Fruit fly (Drosophila melanogaster): ENCODE results near the gene CG1943.
A peak's percentile ranks its signal among the peaks of the same experiment; 100 is the strongest.

Gene CG1943

DNA sequence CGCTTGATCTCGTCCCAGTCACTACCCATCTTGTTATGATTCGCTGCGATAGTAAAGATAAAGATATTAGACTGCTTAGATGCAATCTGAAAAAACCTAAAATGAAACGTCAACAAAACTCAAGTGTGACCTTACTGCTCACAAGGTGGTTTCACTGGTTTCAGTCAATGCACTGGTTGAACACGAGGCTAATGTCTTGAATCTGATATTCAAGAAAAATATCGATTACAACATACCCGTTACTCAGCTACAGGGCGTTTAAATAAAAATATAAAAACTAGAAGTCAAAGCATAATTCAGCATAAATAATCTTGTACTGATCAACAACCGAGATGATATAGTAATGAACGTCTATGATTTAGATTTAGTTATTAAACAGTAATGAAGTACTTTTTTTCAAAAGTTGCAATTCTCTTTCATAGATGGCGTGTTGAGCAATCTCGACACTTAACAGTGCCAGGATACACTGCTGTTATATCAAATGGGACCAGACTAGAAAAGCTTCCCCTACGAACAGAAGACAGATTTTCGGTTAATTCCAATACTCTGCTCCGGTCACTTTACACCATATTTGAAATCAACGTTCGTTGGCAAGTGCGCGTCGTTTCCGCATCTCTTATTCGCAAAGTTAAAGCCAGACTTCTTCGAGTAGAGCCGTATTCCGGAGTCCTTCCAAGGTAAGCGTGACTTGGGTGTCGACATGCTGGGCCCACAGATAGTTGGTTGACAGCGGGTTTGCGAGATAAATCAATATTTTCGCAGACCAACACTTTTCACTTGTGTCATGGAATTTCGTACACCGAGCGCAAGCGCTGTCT, at the start of gene CG1943, which contains the start of gene Ufl1:
Gene CG1943 (plus strand): TSS at position 563 of the 818 bp plus-strand sequence.
Gene Ufl1 (minus strand): TSS at position 156 of the 818 bp plus-strand sequence.
- peak; percentile 38 for TF ChIP-seq Sp1 (GFP tag; optimal IDR thresholded peaks at IDR 0.05)
- TF ChIP-seq sv (GFP tag; optimal IDR thresholded peaks at IDR 0.05) = no peak
- peak in 1 of 2 experiments; percentile 13 for TF ChIP-seq foxo (GFP tag; optimal IDR thresholded peaks at IDR 0.05)
- TF ChIP-seq Dif (GFP tag; optimal IDR thresholded peaks at IDR 0.05; ENCODE audit: partially characterized antibody) = peak; percentile 40
- TF ChIP-seq N (GFP tag; optimal IDR thresholded peaks at IDR 0.05) = no peak
- TF ChIP-seq ey (GFP tag; optimal IDR thresholded peaks at IDR 0.05) = no peak
- TF ChIP-seq brk (GFP tag; optimal IDR thresholded peaks at IDR 0.05) = peak; percentile 68
- TF ChIP-seq jim (GFP tag; optimal IDR thresholded peaks at IDR 0.05) = no peak
- no peak for TF ChIP-seq HLH106 (tag; optimal IDR thresholded peaks at IDR 0.05)
- TF ChIP-seq Abd-B (GFP tag; optimal IDR thresholded peaks at IDR 0.05) = no peak
- TF ChIP-seq rgr (GFP tag; optimal IDR thresholded peaks at IDR 0.05) = peak; percentile 20
- TF ChIP-seq OdsH (GFP tag; optimal IDR thresholded peaks at IDR 0.05) = no peak
- TF ChIP-seq Dfd (GFP tag; optimal IDR thresholded peaks at IDR 0.05) = no peak
- no peak for TF ChIP-seq fru (GFP tag; optimal IDR thresholded peaks at IDR 0.05)
- no peak for TF ChIP-seq Rel (GFP tag; optimal IDR thresholded peaks at IDR 0.05)
- peak; percentile 8 for TF ChIP-seq Rel (tag; optimal IDR thresholded peaks at IDR 0.05)
- peak; percentile 24 for TF ChIP-seq Hnf4 (GFP tag; optimal IDR thresholded peaks at IDR 0.05)
- peak; percentile 14 for TF ChIP-seq sage (GFP tag; optimal IDR thresholded peaks at IDR 0.05)
- TF ChIP-seq usp (GFP tag; optimal IDR thresholded peaks at IDR 0.05) = no peak
- peak; percentile 3 for TF ChIP-seq br (GFP tag; optimal IDR thresholded peaks at IDR 0.05)
- no peak for TF ChIP-seq Hr78 (GFP tag; optimal IDR thresholded peaks at IDR 0.05)
- peak; percentile 77 for TF ChIP-seq tai (GFP tag; optimal IDR thresholded peaks at IDR 0.05)
- TF ChIP-seq Mio (GFP tag; optimal IDR thresholded peaks at IDR 0.05) = no peak
- TF ChIP-seq dmrt93B (GFP tag; optimal IDR thresholded peaks at IDR 0.05) = no peak
- no peak for TF ChIP-seq lola (GFP tag; optimal IDR thresholded peaks at IDR 0.05)
- no peak for TF ChIP-seq Hr83 (GFP tag; optimal IDR thresholded peaks at IDR 0.05; ENCODE audit: poor library complexity, severe bottlenecking)
- TF ChIP-seq CrebA (GFP tag; optimal IDR thresholded peaks at IDR 0.05; ENCODE audit: borderline replicate concordance) = no peak
- no peak for TF ChIP-seq dl (GFP tag; optimal IDR thresholded peaks at IDR 0.05; ENCODE audit: insufficient read depth in 1 of 2, partially characterized antibody in 2 of 2)
- TF ChIP-seq dsf (GFP tag; optimal IDR thresholded peaks at IDR 0.05; ENCODE audit: borderline replicate concordance) = no peak
- peak; percentile 33 for TF ChIP-seq Jra (GFP tag; optimal IDR thresholded peaks at IDR 0.05)
- no peak for TF ChIP-seq GATAd (GFP tag; optimal IDR thresholded peaks at IDR 0.05)
- no peak for TF ChIP-seq pan (optimal IDR thresholded peaks at IDR 0.05)
- no peak for TF ChIP-seq CG9705 (GFP tag; optimal IDR thresholded peaks at IDR 0.05)
- peak; percentile 12 for TF ChIP-seq h (GFP tag; optimal IDR thresholded peaks at IDR 0.05)
- no peak for TF ChIP-seq Vsx2 (GFP tag; optimal IDR thresholded peaks at IDR 0.05; ENCODE audit: partially characterized antibody)
- no peak for TF ChIP-seq CG32264 (GFP tag; optimal IDR thresholded peaks at IDR 0.05)
- TF ChIP-seq woc (GFP tag; optimal IDR thresholded peaks at IDR 0.05) = peak; percentile 35
- TF ChIP-seq psq (GFP tag; optimal IDR thresholded peaks at IDR 0.05) = no peak
- TF ChIP-seq Myc (optimal IDR thresholded peaks at IDR 0.05) = peak; percentile 49

DNA sequence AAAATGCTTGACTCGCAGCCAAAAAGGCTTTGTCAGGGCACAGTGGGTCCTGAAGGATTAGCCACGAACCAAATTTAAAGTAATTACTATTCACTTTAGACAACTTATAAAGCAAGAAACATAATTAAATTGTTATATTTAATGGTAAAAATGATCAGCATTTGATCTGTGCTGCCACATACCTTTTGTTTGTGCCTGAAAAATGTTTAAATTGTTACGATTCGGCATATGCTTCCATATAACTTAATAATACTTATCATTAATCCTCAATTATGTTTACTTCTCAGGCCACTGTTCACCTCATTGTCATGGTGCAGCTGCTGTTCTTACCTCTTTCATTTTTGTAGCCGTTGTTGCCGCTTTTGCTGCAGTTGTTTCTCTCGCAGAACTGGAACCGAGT, 49.4 kb upstream of the CG1943 start:
- TF ChIP-seq HLH106 (tag; optimal IDR thresholded peaks at IDR 0.05) = peak; percentile 16
- TF ChIP-seq foxo (GFP tag; optimal IDR thresholded peaks at IDR 0.05) = no peak
- TF ChIP-seq ey (GFP tag; optimal IDR thresholded peaks at IDR 0.05) = peak; percentile 0

All from whole organism, wandering third instar larva.